Worm (Caenorhabditis elegans) whole organism, late embryonic: Measurements from ENCODE around the gene fbxa-44.

Experiments used
- fkh-6 ChIP-seq: sonication (generic microtip); optimal IDR thresholded peaks from 2 replicates; lab custom pipeline; 2016; ENCODE audit warnings: missing genetic modification characterization, missing compliant biosample characterization
- hlh-13 ChIP-seq: fragments of 200-800 bp; sonication (Bioruptor generic); optimal IDR thresholded peaks from 2 replicates; lab custom pipeline; 2018; ENCODE audit warnings: mild to moderate bottlenecking, missing genetic modification characterization, missing compliant biosample characterization
- pag-3 ChIP-seq: sonication (generic microtip); optimal IDR thresholded peaks from 2 replicates; lab custom pipeline; 2016; ENCODE audit warnings: missing compliant biosample characterization, missing genetic modification characterization, borderline replicate concordance
- pha-2 ChIP-seq: sonication (generic microtip); optimal IDR thresholded peaks from 2 replicates; lab custom pipeline; 2017; ENCODE audit warnings: mild to moderate bottlenecking, missing genetic modification characterization, missing compliant biosample characterization
- pqm-1 ChIP-seq: sonication (generic microtip); optimal IDR thresholded peaks from 2 replicates; lab custom pipeline; 2016; ENCODE audit warnings: missing genetic modification characterization, missing compliant biosample characterization

DNA sequence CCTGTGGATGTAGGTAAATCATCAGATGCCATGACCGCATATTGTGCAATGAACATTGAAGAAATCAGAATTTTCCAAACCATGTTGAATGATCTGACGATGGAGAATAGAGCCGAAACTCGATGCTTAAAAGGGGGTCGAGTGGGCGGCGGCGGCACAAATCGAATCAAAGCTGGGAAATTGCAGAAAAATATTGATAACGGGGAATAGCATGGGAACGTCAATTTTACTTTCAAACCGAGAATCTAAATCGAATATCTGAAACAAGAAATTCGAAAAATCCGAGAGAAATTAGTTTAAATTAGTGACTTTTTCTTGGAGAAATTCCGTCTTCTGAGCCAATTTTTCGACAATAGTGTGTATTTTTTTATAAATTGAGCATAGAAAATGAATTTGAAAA is 27.0 kb downstream of the fbxa-44 start, which contains the start of gene F09C6.10:
- TF ChIP-seq pag-3 (tag; lab: Kevin White, UChicago) (no peak), hlh-13 (GFP tag; lab: Kevin White, UChicago) (no peak), fkh-6 (tag; lab: Kevin White, UChicago) (no peak), pqm-1 (tag; lab: Kevin White, UChicago) (no peak), pha-2 (tag; lab: Kevin White, UChicago) (no peak)
